Fruit fly (Drosophila melanogaster) whole organism, embryonic: ENCODE data around the gene nrv3.
A peak's percentile ranks its signal among the peaks of the same experiment; 100 is the strongest.

Source experiments
- ATbp ChIP-seq: fragments of 200-800 bp; sonication (Bioruptor generic); optimal IDR thresholded peaks from 2 replicates; lab custom pipeline; 2017; ENCODE audit warnings: missing biosample characterization, mild to moderate bottlenecking, missing genetic modification characterization, missing genetic modification reagents
- CG10274 ChIP-seq: fragments of 200-800 bp; sonication (Bioruptor generic); optimal IDR thresholded peaks from 3 replicates; lab custom pipeline; 2017; ENCODE audit warnings: missing biosample characterization, mild to moderate bottlenecking, missing genetic modification characterization
- CG10366 ChIP-seq: fragments of 200-800 bp; sonication (Bioruptor generic); IDR thresholded peaks from 2 replicates; pipeline ENCODE4 v1.3.6; 2022; ENCODE audit warnings: missing biosample characterization, missing genetic modification characterization
- CG13624 ChIP-seq: fragments of 200-800 bp; sonication (Bioruptor generic); optimal IDR thresholded peaks from 2 replicates; lab custom pipeline; 2016; ENCODE audit warnings: missing biosample characterization, missing genetic modification characterization
- CG14710 ChIP-seq: fragments of 200-800 bp; sonication (Bioruptor generic); optimal IDR thresholded peaks from 3 replicates; lab custom pipeline; 2019; ENCODE audit warnings: missing biosample characterization, mild to moderate bottlenecking, missing genetic modification characterization, moderate library complexity
- CG1529 ChIP-seq: fragments of 200-800 bp; sonication (Bioruptor generic); optimal IDR thresholded peaks from 3 replicates; lab custom pipeline; 2018; ENCODE audit warnings: missing biosample characterization, missing genetic modification characterization
- CG1603 ChIP-seq: fragments of 200-800 bp; sonication (Bioruptor generic); optimal IDR thresholded peaks from 2 replicates; lab custom pipeline; 2019; ENCODE audit warnings: missing biosample characterization, mild to moderate bottlenecking, missing genetic modification characterization, moderate library complexity
- CG3163 ChIP-seq: fragments of 200-800 bp; sonication (Bioruptor generic); optimal IDR thresholded peaks from 3 replicates; lab custom pipeline; 2016; ENCODE audit warnings: missing biosample characterization, missing genetic modification characterization
- CG3847 ChIP-seq: fragments of 200-800 bp; sonication (Bioruptor generic); IDR thresholded peaks from 2 replicates; pipeline ENCODE4 v1.3.6; 2022; ENCODE audit warnings: missing biosample characterization, missing genetic modification characterization
- CG4424 ChIP-seq: fragments of 200-800 bp; sonication (Bioruptor generic); optimal IDR thresholded peaks from 3 replicates; lab custom pipeline; 2016; ENCODE audit warnings: missing biosample characterization, missing genetic modification characterization
- D19A ChIP-seq: fragments of 200-800 bp; optimal IDR thresholded peaks from 3 replicates; lab custom pipeline; 2019; ENCODE audit warnings: missing biosample characterization, mild to moderate bottlenecking, missing genetic modification characterization, moderate library complexity
- Deaf1 ChIP-seq: fragments of 200-800 bp; optimal IDR thresholded peaks from 3 replicates; lab custom pipeline; 2019; ENCODE audit warnings: missing biosample characterization, mild to moderate bottlenecking, missing genetic modification characterization, moderate library complexity
- ERR ChIP-seq: fragments of 200-800 bp; sonication (Bioruptor generic); optimal IDR thresholded peaks from 2 replicates; lab custom pipeline; 2016; ENCODE audit warnings: missing biosample characterization, missing genetic modification characterization
- Ets65A ChIP-seq: fragments of 200-800 bp; sonication (Bioruptor generic); peaks from one replicate; lab custom pipeline; 2016; ENCODE audit warnings: missing biosample characterization, missing genetic modification characterization
- H15 ChIP-seq: fragments of 200-800 bp; sonication (Bioruptor generic); IDR thresholded peaks from 3 replicates; pipeline ENCODE4 v1.3.6; 2022; ENCODE audit warnings: missing biosample characterization, missing genetic modification characterization
- HLH54F ChIP-seq: fragments of 200-800 bp; sonication (Bioruptor generic); optimal IDR thresholded peaks from 3 replicates; lab custom pipeline; 2016; ENCODE audit warnings: missing biosample characterization, missing genetic modification characterization
- Hmr ChIP-seq: fragments of 200-800 bp; sonication (Bioruptor generic); optimal IDR thresholded peaks from 3 replicates; lab custom pipeline; 2017; ENCODE audit warnings: mild to moderate bottlenecking, missing biosample characterization, missing genetic modification reagents, missing genetic modification characterization
- Neu2 ChIP-seq: fragments of 200-800 bp; sonication (Bioruptor generic); optimal IDR thresholded peaks from 3 replicates; lab custom pipeline; 2016; ENCODE audit warnings: missing biosample characterization, missing genetic modification characterization, borderline replicate concordance
- Nf-YB ChIP-seq: fragments of 200-800 bp; sonication (Bioruptor generic); optimal IDR thresholded peaks from 3 replicates; lab custom pipeline; 2019; ENCODE audit warnings: missing biosample characterization, mild to moderate bottlenecking, missing genetic modification characterization, moderate library complexity
- Nf-YC ChIP-seq: fragments of 200-800 bp; optimal IDR thresholded peaks from 3 replicates; lab custom pipeline; 2019; ENCODE audit warnings: missing biosample characterization, mild to moderate bottlenecking, missing genetic modification characterization, moderate library complexity
- Oli ChIP-seq: fragments of 200-800 bp; sonication (Bioruptor generic); optimal IDR thresholded peaks from 2 replicates; lab custom pipeline; 2018; ENCODE audit warnings: missing biosample characterization, mild to moderate bottlenecking, missing genetic modification characterization, moderate library complexity
- Opbp ChIP-seq: fragments of 200-800 bp; sonication (Bioruptor generic); IDR thresholded peaks from 3 replicates; pipeline ENCODE4 v1.3.6; 2022; ENCODE audit warnings: missing biosample characterization, missing genetic modification characterization; ENCODE audit not compliant: partially characterized antibody
- Pdp1 ChIP-seq, 2 experiments: fragments of 200-800 bp; sonication (Bioruptor generic); optimal IDR thresholded peaks; 3 replicates each; lab custom pipeline; 2016; ENCODE audit warnings: missing biosample characterization in 2 of 2, missing genetic modification characterization in 2 of 2, mild to moderate bottlenecking in 1 of 2, moderate library complexity in 1 of 2
- Six4 ChIP-seq: fragments of 200-800 bp; sonication (Bioruptor generic); optimal IDR thresholded peaks from 2 replicates; lab custom pipeline; 2016; ENCODE audit warnings: missing biosample characterization, missing genetic modification characterization
- br ChIP-seq: fragments of >200 bp; optimal IDR thresholded peaks from 2 replicates; lab custom pipeline; 2017
- cato ChIP-seq: fragments of 200-800 bp; sonication (Bioruptor generic); optimal IDR thresholded peaks from 2 replicates; lab custom pipeline; 2016; ENCODE audit warnings: missing biosample characterization, missing genetic modification characterization, borderline replicate concordance
- corto ChIP-seq: fragments of 200-800 bp; sonication (Bioruptor generic); optimal IDR thresholded peaks from 2 replicates; lab custom pipeline; 2016; ENCODE audit warnings: missing biosample characterization, mild to moderate bottlenecking, missing genetic modification characterization, moderate library complexity
- crp ChIP-seq, 2 experiments: fragments of 200-800 bp; sonication (Bioruptor generic); optimal IDR thresholded peaks; 2 replicates in 1 of 2; 3 replicates in 1 of 2; lab custom pipeline; 2017; ENCODE audit warnings: missing biosample characterization in 2 of 2, missing genetic modification characterization in 2 of 2, mild to moderate bottlenecking in 1 of 2, moderate library complexity in 1 of 2
- dysf ChIP-seq: fragments of 200-800 bp; sonication (Bioruptor generic); IDR thresholded peaks from 3 replicates; pipeline ENCODE4 v1.3.6; 2022; ENCODE audit warnings: missing biosample characterization, missing genetic modification characterization
- eyg ChIP-seq: fragments of 200-800 bp; sonication (Bioruptor generic); optimal IDR thresholded peaks from 3 replicates; lab custom pipeline; 2016; ENCODE audit warnings: missing biosample characterization, missing genetic modification characterization
- fd3F ChIP-seq: fragments of 200-800 bp; sonication (Bioruptor generic); optimal IDR thresholded peaks from 2 replicates; lab custom pipeline; 2018; ENCODE audit warnings: missing biosample characterization, mild to moderate bottlenecking, missing genetic modification characterization, moderate library complexity
- gem ChIP-seq: fragments of 200-800 bp; sonication (Bioruptor generic); optimal IDR thresholded peaks from 2 replicates; lab custom pipeline; 2019; ENCODE audit warnings: missing biosample characterization, mild to moderate bottlenecking, missing genetic modification characterization, moderate library complexity
- h ChIP-seq: fragments of >200 bp; optimal IDR thresholded peaks from 2 replicates; lab custom pipeline; 2017
- jing ChIP-seq: fragments of 200-800 bp; sonication (Bioruptor generic); optimal IDR thresholded peaks from 2 replicates; lab custom pipeline; 2018; ENCODE audit warnings: missing biosample characterization, mild to moderate bottlenecking, missing genetic modification characterization
- lab ChIP-seq: fragments of 200-800 bp; sonication (Bioruptor generic); optimal IDR thresholded peaks from 3 replicates; lab custom pipeline; 2017; ENCODE audit warnings: missing biosample characterization, missing genetic modification characterization, mild to moderate bottlenecking, moderate library complexity, missing genetic modification reagents
- scrt ChIP-seq: fragments of 200-800 bp; sonication (Bioruptor generic); optimal IDR thresholded peaks from 2 replicates; lab custom pipeline; 2018; ENCODE audit warnings: missing biosample characterization, mild to moderate bottlenecking, missing genetic modification characterization, moderate library complexity
- sob ChIP-seq: fragments of 200-800 bp; sonication (Bioruptor generic); IDR thresholded peaks from 2 replicates; pipeline ENCODE4 v1.3.6; 2022; ENCODE audit warnings: missing biosample characterization, missing genetic modification characterization
- trh ChIP-seq: fragments of 200-800 bp; sonication (Bioruptor generic); optimal IDR thresholded peaks from 2 replicates; lab custom pipeline; 2016; ENCODE audit warnings: missing biosample characterization, missing genetic modification characterization
- z ChIP-seq: fragments of 200-800 bp; sonication (Bioruptor generic); IDR thresholded peaks from 3 replicates; pipeline ENCODE4 v1.3.6; 2022; ENCODE audit warnings: missing biosample characterization, missing genetic modification characterization
- zfh1 ChIP-seq: fragments of 200-800 bp; sonication (Bioruptor generic); IDR thresholded peaks from 3 replicates; pipeline ENCODE4 v1.3.6; 2022; ENCODE audit warnings: missing biosample characterization, missing genetic modification characterization

The nrv3 gene

dm6 chr2L:21330823-21331222 lies 49.0 kb upstream of the nrv3 start (continued):
- TF ChIP-seq Hmr (GFP tag; lab: Kevin White, UChicago) (peak; percentile 15), gem (tag; lab: Kevin White, UChicago) (peak; percentile 30), lab (peak; percentile 9), sob (GFP tag; lab: Robert Waterston, UW) (peak; percentile 39; the same call in 1 of the 2 replicates), D19A (tag; lab: Kevin White, UChicago) (peak; percentile 72), CG1603 (tag; lab: Kevin White, UChicago) (peak; percentile 9), ATbp (GFP tag; lab: Kevin White, UChicago) (peak; percentile 25), CG10274 (GFP tag; lab: Kevin White, UChicago) (no peak)

dm6 chr2L:21331502-21331901 lies 48.3 kb upstream of the nrv3 start, which contains the start of gene dimm:
TSS of gene dimm (plus strand) at chr2L:21331756.
- no peak for TF ChIP-seq crp (GFP tag; optimal IDR thresholded peaks at IDR 0.05; lab: Kevin White, UChicago)
- TF ChIP-seq Neu2 (GFP tag; lab: Kevin White, UChicago), result no peak
- no peak for TF ChIP-seq CG1529
- no peak for TF ChIP-seq h (lab: Kevin White, UChicago)
- peak; percentile 86 for TF ChIP-seq Nf-YC
- no peak for TF ChIP-seq eyg (GFP tag; lab: Kevin White, UChicago)
- TF ChIP-seq fd3F (GFP tag; lab: Kevin White, UChicago), result no peak
- peak; percentile 84 for TF ChIP-seq Ets65A (GFP tag; lab: Kevin White, UChicago)
- no peak for TF ChIP-seq dysf (GFP tag; lab: Robert Waterston, UW)
- TF ChIP-seq H15 (GFP tag; lab: Robert Waterston, UW), result no peak
- TF ChIP-seq Oli (tag; lab: Kevin White, UChicago), result no peak
- TF ChIP-seq corto (GFP tag; lab: Kevin White, UChicago), result no peak
- TF ChIP-seq Deaf1 (tag; lab: Kevin White, UChicago), result peak; percentile 95
- no peak for TF ChIP-seq trh
- TF ChIP-seq Six4 (GFP tag; lab: Kevin White, UChicago), result no peak
- no peak for TF ChIP-seq CG10366
- no peak for TF ChIP-seq HLH54F (GFP tag; lab: Kevin White, UChicago)
- TF ChIP-seq zfh1 (GFP tag; lab: Robert Waterston, UW), result 0 out of 3 replicates have a peak, but pooled peaks have one; percentile 10
- TF ChIP-seq CG13624, result no peak
- TF ChIP-seq cato (GFP tag; lab: Kevin White, UChicago), result no peak
- TF ChIP-seq z (GFP tag; lab: Robert Waterston, UW), result peak; percentile 93
- no peak for TF ChIP-seq CG3163 (GFP tag; lab: Kevin White, UChicago)
- TF ChIP-seq CG4424 (GFP tag; lab: Kevin White, UChicago), result no peak
- no peak for TF ChIP-seq Opbp
- peak; percentile 54 for TF ChIP-seq Nf-YB (GFP tag; lab: Kevin White, UChicago)
- TF ChIP-seq CG3847, result no peak
- TF ChIP-seq Pdp1 (GFP tag; optimal IDR thresholded peaks at IDR 0.05; lab: Kevin White, UChicago), result no peak
- TF ChIP-seq br (lab: Kevin White, UChicago), result no peak
- no peak for TF ChIP-seq jing (GFP tag; lab: Kevin White, UChicago)
- no peak for TF ChIP-seq CG14710 (tag; lab: Kevin White, UChicago)
- TF ChIP-seq ERR (GFP tag; lab: Kevin White, UChicago), result no peak
- TF ChIP-seq scrt (GFP tag; lab: Kevin White, UChicago), result peak; percentile 98
